Fruit fly (Drosophila melanogaster) ovary, adult (tissue): ENCODE measurements around the gene CG15876.

Source experiments
- CG17801 ChIP-seq: fragments of 200-800 bp; optimal IDR thresholded peaks from 2 replicates; lab custom pipeline; 2019; ENCODE audit warnings: missing biosample characterization, mild to moderate bottlenecking, missing genetic modification characterization, moderate library complexity; ENCODE audit not compliant: partially characterized antibody

Gene CG15876

DNA sequence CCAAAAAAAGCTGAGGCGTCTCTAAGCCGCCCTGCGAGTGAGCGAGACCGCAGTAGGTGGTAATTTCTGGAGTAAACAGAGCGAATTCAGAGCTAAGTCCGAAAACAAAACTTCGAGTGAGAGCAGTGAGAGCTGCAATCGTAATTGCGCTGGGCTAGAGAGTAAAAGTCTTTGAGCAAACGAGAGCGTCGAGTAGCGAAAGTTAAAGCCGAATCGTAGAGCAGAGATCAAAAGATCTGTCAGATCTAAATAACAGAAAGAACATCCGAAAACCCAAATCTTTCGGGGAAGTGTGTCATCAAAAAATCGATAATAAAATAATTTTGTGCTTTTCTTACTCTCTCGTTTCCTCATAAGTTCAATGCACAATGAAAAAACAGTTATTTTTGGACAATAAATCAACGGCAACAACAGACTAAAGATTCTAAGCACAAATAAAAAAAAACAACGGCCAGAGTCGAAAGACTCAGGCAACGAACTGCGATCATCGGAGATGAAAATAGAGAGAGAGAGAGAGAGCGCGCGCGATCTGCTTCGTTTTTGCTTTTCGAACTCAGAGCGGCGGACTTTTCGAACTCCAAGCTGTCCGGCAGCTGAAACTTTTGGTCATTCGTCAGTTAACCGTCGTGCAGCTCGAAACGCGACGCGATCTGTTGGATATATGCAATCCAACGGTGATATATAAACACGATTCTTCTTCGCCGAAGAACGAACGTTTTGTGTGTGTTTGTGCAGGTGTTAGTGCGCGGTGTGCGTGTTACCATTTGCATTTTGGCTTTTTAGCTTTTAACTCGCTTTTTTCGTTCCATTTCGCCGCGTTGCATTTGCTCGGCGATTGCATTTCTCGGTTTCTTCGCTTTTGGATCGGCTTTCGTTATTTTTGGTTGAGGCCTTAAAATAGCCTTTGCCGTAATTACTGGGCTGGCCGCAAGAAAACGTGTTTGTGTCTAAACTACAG is 2.2 kb downstream of the CG15876 start, which contains the start of gene RhoGEF64C:
Gene RhoGEF64C (plus strand): TSS at position 607 of the 958 bp plus-strand sequence.
- TF ChIP-seq CG17801 (GFP tag; lab: Kevin White, UChicago), result no peak

DNA sequence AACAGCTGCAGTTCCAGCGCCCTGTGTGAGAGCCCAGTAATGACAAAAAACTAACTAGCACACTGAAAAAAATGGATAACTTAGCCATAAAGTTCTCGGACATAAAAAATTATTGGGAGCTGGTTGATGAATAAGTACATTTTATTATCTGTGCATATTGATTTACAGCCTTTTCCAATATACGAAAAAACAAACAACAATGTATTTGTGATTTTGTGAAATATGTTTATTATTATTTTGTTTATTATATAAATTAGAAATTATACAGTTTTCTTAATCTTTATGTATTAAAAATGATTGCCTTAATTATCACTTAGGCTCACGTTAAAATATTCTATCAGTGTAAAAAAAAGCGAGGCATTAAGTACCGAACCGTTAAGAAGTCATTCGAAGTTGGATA is 2.9 kb downstream of the CG15876 start:
- TF ChIP-seq CG17801 (GFP tag; lab: Kevin White, UChicago), result no peak

DNA sequence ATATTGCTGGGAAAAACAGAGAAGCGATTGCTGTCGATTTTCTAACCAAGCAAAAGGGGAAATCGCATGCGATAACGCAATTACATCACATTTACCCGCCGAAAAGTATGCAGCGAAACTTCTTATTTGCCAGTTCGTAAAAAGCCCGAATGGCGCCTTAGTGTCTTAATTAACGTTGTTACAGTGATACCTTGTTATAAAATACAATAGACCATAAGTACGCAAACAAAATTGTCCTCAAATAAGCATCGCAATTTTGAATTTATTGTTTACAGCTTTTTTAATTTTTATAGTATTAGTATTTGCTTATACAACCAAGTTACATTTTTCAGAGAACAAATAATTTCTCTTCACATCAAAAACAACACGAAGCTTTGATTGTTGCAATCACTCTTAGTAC is 3.9 kb downstream of the CG15876 start:
- no peak for TF ChIP-seq CG17801 (GFP tag; lab: Kevin White, UChicago)

DNA sequence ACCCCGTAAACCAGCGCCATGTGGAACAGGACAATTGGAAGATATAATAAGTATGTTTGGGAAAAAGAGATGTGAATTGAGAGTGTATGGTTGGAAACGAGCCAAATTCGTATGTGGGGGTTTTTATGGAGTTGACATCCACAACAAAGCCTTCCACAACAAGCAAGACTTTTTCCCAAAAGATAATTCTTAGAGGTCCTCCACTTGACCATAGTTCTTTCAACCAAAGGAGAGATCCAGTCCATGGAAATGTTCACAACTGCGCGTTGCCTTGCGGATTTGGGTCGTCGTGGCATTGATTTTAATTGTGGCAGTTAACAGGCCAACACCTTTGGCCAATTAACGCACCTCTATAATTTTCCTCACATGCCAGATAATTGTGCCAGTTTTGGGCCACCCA is 4.7 kb downstream of the CG15876 start, which contains the start of gene CG18418:
Gene CG18418 (minus strand): TSS at position 101 of the 400 bp plus-strand sequence.
- no peak for TF ChIP-seq CG17801 (GFP tag; lab: Kevin White, UChicago)

DNA sequence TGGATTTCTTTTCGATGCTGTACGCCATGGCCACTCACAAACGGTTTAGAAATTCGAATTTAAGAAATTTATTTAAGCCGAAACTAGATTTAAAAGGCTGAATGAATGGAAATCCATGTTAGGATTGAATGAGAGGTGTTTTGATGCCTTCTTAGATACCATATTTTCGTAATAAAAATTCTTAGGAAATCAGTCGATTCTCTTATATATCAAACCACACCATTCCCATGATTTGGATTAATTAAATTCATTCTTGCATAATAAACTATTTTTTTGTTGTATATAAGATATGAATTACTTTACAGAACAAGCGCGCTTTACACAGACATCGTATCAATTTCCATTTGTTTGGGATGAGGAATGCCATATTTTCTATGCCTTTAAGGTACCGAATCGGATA is 6.0 kb downstream of the CG15876 start, which contains the start of gene CG7514:
Gene CG7514 (minus strand): TSS at position 101 of the 400 bp plus-strand sequence.
- no peak for TF ChIP-seq CG17801 (GFP tag; lab: Kevin White, UChicago)

DNA sequence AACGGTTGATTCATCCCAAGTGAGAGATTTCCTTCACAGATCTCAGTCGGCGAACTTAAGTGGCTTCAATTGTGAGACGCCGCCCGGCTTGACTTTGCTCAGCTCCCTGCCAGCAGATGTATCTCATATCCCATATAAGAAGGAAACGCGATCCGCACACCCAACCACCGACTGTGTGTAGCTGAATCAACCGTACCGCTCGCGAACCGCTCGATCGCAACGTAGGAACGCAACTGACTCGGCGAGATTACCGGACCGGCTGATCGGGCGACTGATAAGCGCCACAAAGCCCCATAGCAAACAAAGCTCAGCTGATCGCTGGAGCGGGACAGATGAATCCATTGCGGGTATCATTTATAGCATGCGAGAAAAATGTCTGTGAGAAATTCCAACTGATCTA is 7.5 kb downstream of the CG15876 start, which contains the start of gene axo:
Gene axo (minus strand): TSS at position 185 of the 400 bp plus-strand sequence.
- no peak for TF ChIP-seq CG17801 (GFP tag; lab: Kevin White, UChicago)

DNA sequence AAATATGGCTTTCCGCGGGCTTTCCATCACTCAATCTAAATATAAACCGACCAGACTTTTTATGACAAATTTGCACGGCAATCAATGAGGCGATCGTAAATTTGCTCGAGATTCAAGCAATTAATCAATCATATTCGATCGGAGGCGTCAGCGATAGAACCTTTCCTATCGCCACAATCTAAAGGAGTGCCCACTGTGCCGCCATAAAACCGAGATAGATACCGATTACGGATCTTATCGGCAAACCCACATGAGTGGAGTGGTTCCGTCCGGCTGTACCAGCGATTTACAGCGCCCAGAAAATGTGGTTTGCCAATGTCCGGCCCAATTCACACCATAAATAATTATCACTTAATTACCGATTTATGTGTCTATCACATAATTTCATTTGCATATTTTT is 8.0 kb downstream of the CG15876 start:
- TF ChIP-seq CG17801 (GFP tag; lab: Kevin White, UChicago), result no peak

DNA sequence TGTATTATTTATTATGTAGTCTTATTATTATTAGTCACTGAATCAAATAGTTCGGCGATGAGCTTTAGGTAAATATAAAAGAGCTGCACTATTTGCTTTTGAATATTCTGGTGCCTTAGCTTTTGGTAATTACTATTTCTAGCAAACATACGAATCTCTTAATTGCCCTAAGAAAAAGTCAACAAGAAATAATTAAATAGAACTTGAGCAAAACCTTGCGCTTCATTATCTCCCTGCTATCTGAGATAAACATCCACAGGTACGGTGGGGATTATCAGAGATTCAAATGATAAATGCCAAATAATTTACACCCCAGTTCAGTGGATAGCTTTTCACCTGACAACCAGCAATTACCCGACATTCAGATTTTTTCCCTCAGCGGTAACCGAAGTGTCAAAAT is 8.6 kb downstream of the CG15876 start:
- TF ChIP-seq CG17801 (GFP tag; lab: Kevin White, UChicago), result no peak

DNA sequence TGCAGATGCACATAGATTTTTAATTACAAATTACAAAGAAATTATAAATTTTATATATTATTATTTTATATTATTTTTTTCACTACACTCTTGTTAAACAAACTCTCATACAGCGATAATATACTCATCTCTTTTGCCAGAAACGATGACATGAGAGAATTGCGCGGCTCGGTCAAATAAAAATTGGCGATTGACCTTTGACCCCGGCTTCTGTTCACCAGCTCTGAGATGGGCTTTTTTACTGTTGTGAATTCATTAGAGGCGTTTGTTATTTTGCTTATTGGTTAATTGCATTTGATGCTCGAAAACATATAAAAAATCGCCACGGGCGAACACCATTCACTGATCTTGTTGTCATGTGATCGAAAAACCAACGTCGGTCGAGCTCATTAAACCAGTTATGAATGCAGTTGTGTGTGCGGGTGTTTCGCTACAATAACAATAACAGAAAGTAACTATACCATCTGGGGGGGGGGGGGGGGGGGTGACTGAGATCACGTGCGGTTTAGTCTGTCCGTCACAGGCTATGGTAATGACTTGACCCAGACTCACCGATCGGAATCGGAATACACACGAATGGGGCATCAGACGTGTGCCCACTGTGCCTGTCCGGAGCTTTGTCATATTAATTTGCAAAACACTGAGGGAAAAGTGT is 9.9 kb downstream of the CG15876 start:
- TF ChIP-seq CG17801 (GFP tag; lab: Kevin White, UChicago), result no peak

DNA sequence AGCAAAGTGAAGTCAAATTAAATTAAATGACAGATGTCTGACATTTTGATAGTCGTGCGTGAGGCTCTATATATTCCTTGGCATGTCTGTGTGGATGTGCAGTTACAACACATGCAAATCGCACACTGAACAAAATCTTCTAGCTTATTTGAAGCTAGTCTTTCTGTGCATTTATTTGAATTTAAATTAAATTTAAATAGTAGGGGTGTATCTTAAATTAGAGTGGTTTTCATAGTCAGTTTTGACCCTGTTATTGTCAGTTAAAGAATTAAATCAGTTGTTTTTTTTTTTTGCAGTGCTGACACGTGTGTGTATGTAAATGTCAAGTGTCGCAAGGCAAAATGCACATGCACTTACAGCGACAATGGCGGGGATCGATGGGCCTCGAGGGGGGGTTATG is 15.6 kb downstream of the CG15876 start:
- TF ChIP-seq CG17801 (GFP tag; lab: Kevin White, UChicago), result no peak

DNA sequence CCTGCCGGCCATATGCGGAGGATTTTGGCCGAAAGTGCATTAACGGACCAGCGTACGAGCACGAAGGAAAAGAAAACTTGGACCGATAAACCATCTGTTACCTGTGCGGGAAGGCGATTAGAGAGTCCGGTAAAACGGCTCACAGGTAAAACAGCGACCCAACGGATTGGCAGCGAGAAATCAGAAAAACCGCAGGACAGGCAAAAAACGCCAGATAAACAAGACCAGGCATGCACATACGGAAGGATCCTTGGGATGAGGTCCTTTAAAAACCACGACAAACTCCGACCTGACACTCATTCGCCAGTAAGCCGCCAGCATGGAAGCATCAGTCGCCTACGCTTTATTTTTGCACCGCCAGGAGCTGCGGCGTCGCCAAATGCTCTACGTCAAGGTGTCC is 17.1 kb downstream of the CG15876 start, which contains the start of gene CG34266:
Gene CG34266 (plus strand): TSS at position 301 of the 400 bp plus-strand sequence.
- TF ChIP-seq CG17801 (GFP tag; lab: Kevin White, UChicago), result no peak

DNA sequence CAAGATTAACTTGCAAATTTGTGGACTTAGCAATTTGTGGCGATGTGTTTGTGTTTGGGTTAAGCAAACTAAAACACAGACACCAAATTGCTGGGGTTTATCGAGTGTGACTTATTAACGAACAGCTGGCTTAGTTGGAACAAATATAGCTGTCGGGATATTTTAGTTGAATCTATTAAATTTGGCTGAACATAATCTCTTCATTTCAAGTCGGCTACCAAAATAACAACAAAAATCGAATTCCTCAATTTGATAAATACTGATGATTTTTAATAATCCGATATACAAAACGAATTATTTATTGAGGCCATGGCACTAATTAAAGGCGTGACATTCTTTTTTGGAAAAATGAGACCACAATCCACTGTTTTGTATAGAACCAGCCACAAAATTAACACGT is 27.4 kb downstream of the CG15876 start, which contains the start of gene CG32236:
Gene CG32236 (minus strand): TSS at position 101 of the 400 bp plus-strand sequence.
- TF ChIP-seq CG17801 (GFP tag; lab: Kevin White, UChicago), result no peak

DNA sequence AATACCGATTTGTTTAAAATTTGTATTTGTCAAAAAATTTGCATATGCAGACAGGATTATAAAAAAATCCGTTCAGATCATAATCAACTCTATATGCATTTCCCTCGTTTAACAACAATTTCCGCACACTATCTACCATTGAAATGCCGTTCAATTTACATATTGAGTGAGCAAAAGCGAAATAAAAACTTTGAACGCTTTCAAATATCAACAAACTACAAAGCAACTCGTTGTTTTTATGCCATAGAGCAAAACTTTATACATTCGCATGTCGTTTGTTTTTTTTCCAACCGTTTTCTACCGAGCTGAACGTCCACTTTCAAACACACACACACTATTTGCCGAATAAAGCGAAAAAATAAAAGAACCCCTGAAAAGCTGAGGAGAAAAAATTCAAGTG is 46.7 kb downstream of the CG15876 start, which contains the start of gene TTLL1B:
Gene TTLL1B (plus strand): TSS at position 301 of the 400 bp plus-strand sequence.
- TF ChIP-seq CG17801 (GFP tag; lab: Kevin White, UChicago), result no peak
